Worm (Caenorhabditis elegans) whole organism, L2 larva: ENCODE data around the gene C14A6.3.

Source experiments
- C34F6.9 ChIP-seq: fragments of 150-350 bp; optimal IDR thresholded peaks from 2 replicates; lab custom pipeline; 2014; ENCODE audit warnings: missing biosample characterization, missing genetic modification characterization
- F13H6.1 ChIP-seq: sonication (generic microtip); optimal IDR thresholded peaks from 2 replicates; lab custom pipeline; 2016; ENCODE audit warnings: missing genetic modification characterization, missing compliant biosample characterization
- R02D3.7 ChIP-seq: fragments of 150-350 bp; optimal IDR thresholded peaks from 2 replicates; lab custom pipeline; 2014; ENCODE audit warnings: missing biosample characterization, missing genetic modification characterization
- Y55F3AM.14 ChIP-seq: fragments of 200-800 bp; sonication (Bioruptor generic); optimal IDR thresholded peaks from 2 replicates; lab custom pipeline; 2018; ENCODE audit warnings: mild to moderate bottlenecking, missing genetic modification characterization, missing compliant biosample characterization
- ZK546.5 ChIP-seq: sonication (generic microtip); optimal IDR thresholded peaks from 2 replicates; lab custom pipeline; 2017; ENCODE audit warnings: missing biosample characterization, missing genetic modification characterization
- alr-1 ChIP-seq: fragments of 150-350 bp; optimal IDR thresholded peaks from 2 replicates; lab custom pipeline; 2014; ENCODE audit warnings: missing biosample characterization, missing genetic modification characterization
- aly-2 ChIP-seq: fragments of 150-350 bp; optimal IDR thresholded peaks from 2 replicates; lab custom pipeline; 2014; ENCODE audit warnings: missing biosample characterization, missing genetic modification characterization
- ama-1 ChIP-seq: fragments of 150-350 bp; optimal IDR thresholded peaks from 2 replicates; lab custom pipeline; 2018; ENCODE audit warnings: inconsistent platforms
- ceh-16 ChIP-seq: fragments of 150-350 bp; optimal IDR thresholded peaks from 2 replicates; lab custom pipeline; 2014; ENCODE audit warnings: missing biosample characterization, missing genetic modification characterization
- crh-2 ChIP-seq: sonication (generic microtip); optimal IDR thresholded peaks from 2 replicates; lab custom pipeline; 2017; ENCODE audit warnings: missing biosample characterization, missing genetic modification characterization
- dmd-4 ChIP-seq: sonication (generic microtip); optimal IDR thresholded peaks from 2 replicates; lab custom pipeline; 2017; ENCODE audit warnings: missing biosample characterization, missing genetic modification characterization
- egl-27 ChIP-seq: sonication (generic microtip); optimal IDR thresholded peaks from 3 replicates; lab custom pipeline; 2017; ENCODE audit warnings: missing biosample characterization, missing genetic modification reagents, missing genetic modification characterization
- gmeb-1 ChIP-seq: fragments of 150-350 bp; optimal IDR thresholded peaks from 2 replicates; lab custom pipeline; 2014; ENCODE audit warnings: missing biosample characterization, missing genetic modification characterization
- lin-11 ChIP-seq: fragments of 150-350 bp; sonication (generic microtip); optimal IDR thresholded peaks from 2 replicates; lab custom pipeline; 2014; ENCODE audit warnings: missing biosample characterization, missing genetic modification characterization, inconsistent platforms, mixed read lengths
- lin-13 ChIP-seq: fragments of 150-350 bp; optimal IDR thresholded peaks from 2 replicates; lab custom pipeline; 2014; ENCODE audit warnings: missing biosample characterization, missing genetic modification reagents, missing genetic modification characterization
- lsy-2 ChIP-seq, 2 experiments: fragments of 150-350 bp in 1 of 2; sonication (generic microtip) in 1 of 2; optimal IDR thresholded peaks; 2 replicates each; lab custom pipeline; 2014 to 2017; ENCODE audit warnings: missing biosample characterization in 2 of 2, missing genetic modification characterization in 2 of 2
- mab-5 ChIP-seq: fragments of 150-350 bp; optimal IDR thresholded peaks from 2 replicates; lab custom pipeline; 2014; ENCODE audit warnings: missing biosample characterization, missing genetic modification characterization
- mdl-1 ChIP-seq, 2 experiments: fragments of 150-350 bp in 1 of 2; sonication (generic microtip) in 1 of 2; optimal IDR thresholded peaks; 2 replicates each; lab custom pipeline; 2017; ENCODE audit warnings: missing biosample characterization in 2 of 2, missing genetic modification characterization in 2 of 2
- nhr-21 ChIP-seq: fragments of 150-350 bp; optimal IDR thresholded peaks from 2 replicates; lab custom pipeline; 2014; ENCODE audit warnings: missing biosample characterization, missing genetic modification characterization
- nhr-23 ChIP-seq: fragments of 150-350 bp; optimal IDR thresholded peaks from 2 replicates; lab custom pipeline; 2014; ENCODE audit warnings: missing biosample characterization, missing genetic modification reagents, missing genetic modification characterization
- nhr-237 ChIP-seq: fragments of 150-350 bp; optimal IDR thresholded peaks from 2 replicates; lab custom pipeline; 2014; ENCODE audit warnings: missing biosample characterization, missing genetic modification characterization
- nhr-25 ChIP-seq: fragments of 150-350 bp; sonication (generic microtip); optimal IDR thresholded peaks from 3 replicates; lab custom pipeline; 2014; ENCODE audit warnings: missing biosample characterization, missing genetic modification characterization
- nhr-77 ChIP-seq: fragments of 150-350 bp; optimal IDR thresholded peaks from 2 replicates; lab custom pipeline; 2014; ENCODE audit warnings: missing biosample characterization, missing genetic modification characterization
- peb-1 ChIP-seq: fragments of 150-350 bp; optimal IDR thresholded peaks from 2 replicates; lab custom pipeline; 2014; ENCODE audit warnings: missing biosample characterization, missing genetic modification characterization
- sem-4 ChIP-seq: fragments of 150-350 bp; optimal IDR thresholded peaks from 2 replicates; lab custom pipeline; 2014; ENCODE audit warnings: missing biosample characterization, missing genetic modification reagents, missing genetic modification characterization
- sma-3 ChIP-seq: sonication (generic microtip); optimal IDR thresholded peaks from 2 replicates; lab custom pipeline; 2016; ENCODE audit warnings: missing genetic modification reagents, missing genetic modification characterization, missing compliant biosample characterization
- sma-9 ChIP-seq, 2 experiments: fragments of 150-350 bp in 1 of 2; sonication (generic microtip) in 1 of 2; optimal IDR thresholded peaks; 2 replicates each; lab custom pipeline; 2014 to 2016; ENCODE audit warnings: missing genetic modification characterization in 2 of 2, mild to moderate bottlenecking in 1 of 2, missing biosample characterization in 1 of 2, missing compliant biosample characterization in 1 of 2, missing genetic modification reagents in 1 of 2, moderate library complexity in 1 of 2
- unc-39 ChIP-seq: fragments of 150-350 bp; optimal IDR thresholded peaks from 2 replicates; lab custom pipeline; 2014; ENCODE audit warnings: missing biosample characterization, missing genetic modification characterization
- unc-55 ChIP-seq: fragments of 150-350 bp; sonication (generic microtip); optimal IDR thresholded peaks from 3 replicates; lab custom pipeline; 2014; ENCODE audit warnings: missing biosample characterization, missing genetic modification reagents, missing genetic modification characterization
- unc-62 ChIP-seq: fragments of 150-350 bp; optimal IDR thresholded peaks from 2 replicates; lab custom pipeline; 2014; ENCODE audit warnings: missing biosample characterization, missing genetic modification reagents, missing genetic modification characterization
- ztf-1 ChIP-seq: fragments of 200-800 bp; sonication (Bioruptor generic); conservative IDR thresholded peaks from 2 replicates; pipeline ENCODE4 v1.3.6; 2022; ENCODE audit warnings: missing genetic modification characterization, missing compliant biosample characterization
- ztf-11 ChIP-seq: sonication (generic microtip); optimal IDR thresholded peaks from 2 replicates; lab custom pipeline; 2017; ENCODE audit warnings: missing biosample characterization, missing genetic modification characterization

The C14A6.3 gene

DNA sequence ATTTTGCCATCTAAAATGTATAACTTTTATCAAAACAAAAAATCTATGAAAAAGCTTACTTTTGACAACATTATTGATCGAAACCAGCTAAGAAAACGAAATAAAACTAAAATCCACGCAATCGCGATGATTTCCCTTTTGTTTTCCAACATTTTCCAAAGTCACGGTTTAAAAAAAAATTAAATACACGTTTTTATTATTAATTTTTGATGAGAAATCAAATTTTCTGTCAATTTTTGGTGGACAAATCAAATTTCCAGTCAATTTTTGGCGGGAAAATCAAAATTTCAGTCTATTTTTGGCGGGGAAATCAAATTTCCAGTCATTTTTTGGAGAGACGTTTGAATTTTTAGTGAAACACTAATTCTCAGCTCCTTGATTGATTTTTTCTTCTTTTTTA, 18.6 kb downstream of the C14A6.3 start, which contains the start of gene C14A6.5:
C14A6.5 (minus strand) TSS at position 101 of the 400 bp plus-strand sequence.
- TF ChIP-seq unc-62 (GFP tag; lab: Kevin White, UChicago) (no peak), lin-11 (tag; lab: Kevin White, UChicago) (no peak), ztf-1 (GFP tag; lab: Robert Waterston, UW) (no peak), ztf-11 (tag; lab: Kevin White, UChicago) (no peak), F13H6.1 (tag; lab: Kevin White, UChicago) (no peak), sma-9 (GFP tag; optimal IDR thresholded peaks at IDR 0.05; lab: Kevin White, UChicago) (no peak), sma-9 (tag; optimal IDR thresholded peaks at IDR 0.05; lab: Kevin White, UChicago) (no peak)

DNA sequence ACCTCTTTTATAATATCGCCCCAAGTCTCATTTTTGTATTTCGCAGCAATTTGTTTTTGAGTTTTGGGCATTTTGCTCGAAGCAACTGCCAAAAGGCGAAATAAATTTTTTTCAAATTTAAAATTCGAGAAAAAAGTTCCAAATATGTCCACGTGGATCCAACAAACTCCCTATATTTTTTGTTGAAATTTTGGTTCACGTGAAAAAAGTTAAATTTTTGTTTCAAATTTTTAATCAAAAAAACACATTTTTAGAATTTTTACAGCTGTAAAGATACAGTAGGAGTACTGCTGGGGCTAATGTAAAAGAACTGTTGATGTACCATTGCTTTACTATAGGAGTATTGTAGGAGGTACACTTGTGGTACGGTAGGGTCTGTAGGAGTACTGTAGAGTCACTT, 21.0 kb downstream of the C14A6.3 start, which contains the start of gene C14A6.6:
C14A6.6 (minus strand) TSS at position 101 of the 400 bp plus-strand sequence.
- TF ChIP-seq ZK546.5 (tag; lab: Kevin White, UChicago), result no peak
- no peak for TF ChIP-seq ceh-16 (tag; lab: Kevin White, UChicago)
- no peak for TF ChIP-seq ztf-1 (GFP tag; lab: Robert Waterston, UW)
- TF ChIP-seq unc-39 (tag; lab: Kevin White, UChicago), result no peak
- no peak for TF ChIP-seq ztf-11 (tag; lab: Kevin White, UChicago)
- TF ChIP-seq C34F6.9, result no peak
- TF ChIP-seq unc-55 (GFP tag; lab: Kevin White, UChicago), result no peak
- TF ChIP-seq unc-62 (GFP tag; lab: Kevin White, UChicago), result no peak
- TF ChIP-seq mdl-1 (tag; optimal IDR thresholded peaks at IDR 0.05; lab: Kevin White, UChicago), result no peak
- no peak for TF ChIP-seq gmeb-1 (tag; lab: Kevin White, UChicago)
- no peak for TF ChIP-seq nhr-23 (tag; lab: Kevin White, UChicago)
- TF ChIP-seq mab-5, result no peak

DNA sequence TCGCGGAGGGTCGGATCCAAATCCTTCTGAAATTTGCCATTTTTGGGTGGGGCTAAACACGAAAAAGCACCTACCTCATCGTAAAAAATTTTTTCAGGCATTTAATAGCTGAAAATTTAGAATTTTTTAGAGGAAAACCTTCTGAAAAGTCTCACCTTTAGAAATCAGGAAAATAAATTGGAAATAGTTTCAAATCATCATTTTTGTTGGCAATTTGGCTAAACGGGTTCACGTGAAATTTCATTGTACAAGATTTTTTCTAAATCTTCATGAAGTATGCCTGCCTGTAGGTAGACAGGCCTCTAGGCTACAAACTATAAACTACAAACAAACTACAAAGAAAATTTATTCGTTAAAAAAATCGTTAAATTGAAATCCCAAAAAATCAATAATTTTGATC, 22.1 kb downstream of the C14A6.3 start, which contains the start of gene C14A6.7:
C14A6.7 (minus strand) TSS at position 101 of the 400 bp plus-strand sequence.
- TF ChIP-seq unc-62 (GFP tag; lab: Kevin White, UChicago), result no peak
- TF ChIP-seq sma-9 (GFP tag; optimal IDR thresholded peaks at IDR 0.05; lab: Kevin White, UChicago), result no peak
- no peak for TF ChIP-seq sma-9 (tag; optimal IDR thresholded peaks at IDR 0.05; lab: Kevin White, UChicago)
- no peak for TF ChIP-seq egl-27
- no peak for TF ChIP-seq dmd-4 (tag; lab: Kevin White, UChicago)
- TF ChIP-seq C34F6.9, result no peak
- TF ChIP-seq mab-5, result no peak
- no peak for TF ChIP-seq F13H6.1 (tag; lab: Kevin White, UChicago)
- TF ChIP-seq crh-2 (tag; lab: Kevin White, UChicago), result no peak
- TF ChIP-seq nhr-77 (tag; lab: Kevin White, UChicago), result no peak
- TF ChIP-seq ama-1, result no peak
- TF ChIP-seq ceh-16 (tag; lab: Kevin White, UChicago), result no peak
- TF ChIP-seq, all 48 proteins: peak for 0

DNA sequence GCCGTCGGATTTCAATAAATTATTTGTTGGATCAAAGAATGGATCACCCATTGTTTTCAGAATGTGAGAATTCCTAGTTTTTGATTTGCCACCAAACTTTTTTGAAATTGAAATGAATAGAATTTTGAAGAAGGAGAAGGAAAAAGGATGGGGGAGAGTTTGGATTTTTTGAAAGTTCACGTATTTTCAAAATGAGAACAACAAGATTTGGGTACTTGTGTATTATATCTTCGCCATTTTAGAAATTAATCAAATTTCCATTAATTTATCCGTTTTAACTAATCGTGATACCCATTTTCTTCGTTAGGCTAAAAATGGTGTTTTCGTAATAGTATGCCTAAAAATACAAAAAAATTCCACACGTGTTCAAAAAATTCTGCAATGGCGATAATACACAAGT, 25.4 kb downstream of the C14A6.3 start, which contains the start of gene C14A6.8:
C14A6.8 (minus strand) TSS at position 101 of the 400 bp plus-strand sequence.
- TF ChIP-seq lsy-2 (tag; optimal IDR thresholded peaks at IDR 0.05; lab: Kevin White, UChicago), result no peak
- no peak for TF ChIP-seq sma-3 (GFP tag; lab: Kevin White, UChicago)
- no peak for TF ChIP-seq nhr-21 (tag; lab: Kevin White, UChicago)

DNA sequence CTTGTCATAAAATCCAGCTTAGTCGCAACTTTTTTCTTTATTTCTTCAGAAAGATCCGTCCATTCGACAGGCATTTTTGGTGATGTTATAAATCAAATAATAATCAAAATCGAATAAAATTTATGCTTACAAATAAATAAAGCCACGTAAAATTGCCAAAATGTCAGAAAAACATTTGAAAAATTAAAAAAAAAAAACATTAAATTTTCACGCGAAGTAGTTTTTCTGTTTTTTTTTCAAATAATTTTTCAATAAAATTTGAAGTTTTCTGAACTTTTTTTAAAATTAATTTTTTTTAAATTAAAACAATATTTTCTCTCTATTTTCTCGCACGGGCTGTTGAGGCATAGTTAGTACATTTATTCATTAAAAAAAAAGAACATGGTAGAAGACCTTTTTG, 32.5 kb downstream of the C14A6.3 start, which contains the start of gene C31G12.4:
C31G12.4 (minus strand) TSS at position 101 of the 400 bp plus-strand sequence.
- TF ChIP-seq nhr-25 (tag; lab: Kevin White, UChicago), result no peak
- TF ChIP-seq R02D3.7 (tag; lab: Kevin White, UChicago), result no peak
- TF ChIP-seq unc-62 (GFP tag; lab: Kevin White, UChicago), result no peak
- no peak for TF ChIP-seq F13H6.1 (tag; lab: Kevin White, UChicago)
- TF ChIP-seq Y55F3AM.14 (GFP tag; lab: Kevin White, UChicago), result no peak
- TF ChIP-seq ZK546.5 (tag; lab: Kevin White, UChicago), result no peak
- no peak for TF ChIP-seq ztf-1 (GFP tag; lab: Robert Waterston, UW)
- TF ChIP-seq lsy-2 (tag; optimal IDR thresholded peaks at IDR 0.05; lab: Kevin White, UChicago), result no peak
- no peak for TF ChIP-seq peb-1 (tag; lab: Kevin White, UChicago)
- TF ChIP-seq sma-9 (GFP tag; optimal IDR thresholded peaks at IDR 0.05; lab: Kevin White, UChicago), result no peak
- no peak for TF ChIP-seq sma-9 (tag; optimal IDR thresholded peaks at IDR 0.05; lab: Kevin White, UChicago)
- TF ChIP-seq mab-5, result no peak
- no peak for TF ChIP-seq alr-1 (tag; lab: Kevin White, UChicago)
- no peak for TF ChIP-seq nhr-237 (tag; lab: Kevin White, UChicago)
- no peak for TF ChIP-seq sem-4 (tag; lab: Kevin White, UChicago)
- TF ChIP-seq ztf-11 (tag; lab: Kevin White, UChicago), result no peak
- no peak for TF ChIP-seq aly-2 (tag; lab: Kevin White, UChicago)
- TF ChIP-seq nhr-77 (tag; lab: Kevin White, UChicago), result no peak
- no peak for TF ChIP-seq lin-13 (GFP tag; lab: Kevin White, UChicago)
- no peak for TF ChIP-seq lin-11 (tag; lab: Kevin White, UChicago)
- TF ChIP-seq, all 48 proteins: peak for 0
